Fruit fly (Drosophila melanogaster) whole organism, adult: ENCODE data around the gene rt.
A peak's percentile ranks its signal among the peaks of the same experiment; 100 is the strongest.

Experiments
- CG11617 ChIP-seq: fragments of 200-800 bp; sonication (Bioruptor generic); optimal IDR thresholded peaks from 2 replicates; lab custom pipeline; 2017; ENCODE audit warnings: mild to moderate bottlenecking, missing biosample characterization, missing genetic modification reagents, missing genetic modification characterization
- CG12768 ChIP-seq: fragments of 200-800 bp; sonication (Bioruptor generic); optimal IDR thresholded peaks from 2 replicates; lab custom pipeline; 2017; ENCODE audit warnings: missing biosample characterization, missing genetic modification characterization, mild to moderate bottlenecking, moderate library complexity, missing genetic modification reagents
- CG14711 ChIP-seq: fragments of 200-800 bp; sonication (Bioruptor generic); optimal IDR thresholded peaks from 2 replicates; lab custom pipeline; 2018; ENCODE audit warnings: missing biosample characterization, mild to moderate bottlenecking, missing genetic modification characterization, moderate library complexity
- CG1620 ChIP-seq: fragments of 200-800 bp; sonication (Bioruptor generic); optimal IDR thresholded peaks from 2 replicates; lab custom pipeline; 2016; ENCODE audit warnings: missing biosample characterization, missing genetic modification characterization
- CG33017 ChIP-seq: fragments of 200-800 bp; sonication (Bioruptor generic); optimal IDR thresholded peaks from 2 replicates; lab custom pipeline; 2018; ENCODE audit warnings: missing biosample characterization, mild to moderate bottlenecking, missing genetic modification characterization, moderate library complexity
- CG5204 ChIP-seq: fragments of 200-800 bp; sonication (Bioruptor generic); optimal IDR thresholded peaks from 2 replicates; lab custom pipeline; 2016; ENCODE audit warnings: missing biosample characterization, missing genetic modification characterization
- CG7045 ChIP-seq: fragments of 200-800 bp; sonication (Bioruptor generic); optimal IDR thresholded peaks from 2 replicates; lab custom pipeline; 2017; ENCODE audit warnings: missing biosample characterization, mild to moderate bottlenecking, missing genetic modification characterization
- CG7101 ChIP-seq: fragments of 200-800 bp; sonication (Bioruptor generic); optimal IDR thresholded peaks from 2 replicates; lab custom pipeline; 2018; ENCODE audit warnings: missing biosample characterization, mild to moderate bottlenecking, missing genetic modification characterization, moderate library complexity
- Clk ChIP-seq: fragments of 200-800 bp; sonication (Bioruptor generic); optimal IDR thresholded peaks from 2 replicates; lab custom pipeline; 2017; ENCODE audit warnings: missing biosample characterization, missing genetic modification characterization
- Crg-1 ChIP-seq: fragments of 200-800 bp; sonication (Bioruptor generic); optimal IDR thresholded peaks from 2 replicates; lab custom pipeline; 2016; ENCODE audit warnings: missing biosample characterization, missing genetic modification characterization
- Hr96 ChIP-seq: fragments of 200-800 bp; sonication (Bioruptor generic); optimal IDR thresholded peaks from 2 replicates; lab custom pipeline; 2016; ENCODE audit warnings: missing biosample characterization, missing genetic modification characterization
- Mnt ChIP-seq: fragments of 200-800 bp; sonication (Bioruptor generic); optimal IDR thresholded peaks from 2 replicates; lab custom pipeline; 2016; ENCODE audit warnings: missing biosample characterization, mild to moderate bottlenecking, missing genetic modification characterization
- bab1 ChIP-seq: fragments of 200-800 bp; sonication (Bioruptor generic); optimal IDR thresholded peaks from 3 replicates; lab custom pipeline; 2019; ENCODE audit warnings: missing biosample characterization, mild to moderate bottlenecking, missing genetic modification characterization, moderate library complexity
- cic ChIP-seq: fragments of 200-800 bp; sonication (Bioruptor generic); optimal IDR thresholded peaks from 2 replicates; lab custom pipeline; 2017; ENCODE audit warnings: missing biosample characterization, mild to moderate bottlenecking, missing genetic modification characterization, moderate library complexity
- cnc ChIP-seq, 2 experiments: fragments of >200 bp; optimal IDR thresholded peaks; 2 replicates each; lab custom pipeline; 2017
- kay ChIP-seq: fragments of 200-800 bp; sonication (Bioruptor generic); peaks from one replicate; lab custom pipeline; 2016; ENCODE audit warnings: missing biosample characterization, missing genetic modification characterization, borderline replicate concordance
- ovo ChIP-seq: fragments of 200-800 bp; sonication (Bioruptor generic); optimal IDR thresholded peaks from 2 replicates; lab custom pipeline; 2016; ENCODE audit warnings: missing biosample characterization, missing genetic modification characterization
- pad ChIP-seq: fragments of 200-800 bp; sonication (Bioruptor generic); optimal IDR thresholded peaks from 3 replicates; lab custom pipeline; 2017; ENCODE audit warnings: missing biosample characterization, missing genetic modification characterization, mild to moderate bottlenecking, moderate library complexity, missing genetic modification reagents
- tj ChIP-seq: fragments of 200-800 bp; sonication (Bioruptor generic); optimal IDR thresholded peaks from 3 replicates; lab custom pipeline; 2017; ENCODE audit warnings: missing biosample characterization, mild to moderate bottlenecking, missing genetic modification characterization, moderate library complexity
- toe ChIP-seq: fragments of 200-800 bp; sonication (Bioruptor generic); optimal IDR thresholded peaks from 2 replicates; lab custom pipeline; 2016; ENCODE audit warnings: missing biosample characterization, missing genetic modification characterization

The rt gene

DNA sequence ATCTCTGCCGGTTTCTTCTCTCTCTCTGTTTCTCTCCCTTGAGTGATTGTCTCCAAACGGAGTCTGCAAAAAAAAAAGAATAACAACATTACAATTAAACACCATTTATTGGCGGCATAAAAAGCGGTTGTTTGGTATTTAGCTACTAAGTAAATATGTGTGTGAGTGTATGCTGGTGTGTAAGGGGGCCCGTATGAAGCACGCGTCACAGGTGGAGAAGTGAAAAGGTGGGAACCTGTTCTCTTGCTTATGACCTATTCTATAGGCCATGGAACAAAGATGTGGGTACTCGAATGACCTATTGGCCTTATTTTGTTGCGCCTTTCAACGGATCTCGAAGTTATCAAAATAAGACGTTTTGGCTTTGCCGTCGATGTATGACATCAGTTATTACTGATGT, 1.0 kb upstream of the rt start:
- TF ChIP-seq cnc (optimal IDR thresholded peaks at IDR 0.05; lab: Kevin White, UChicago) (no peak), CG12768 (GFP tag; lab: Kevin White, UChicago) (no peak), CG14711 (tag; lab: Kevin White, UChicago) (no peak), CG33017 (tag; lab: Kevin White, UChicago) (no peak), CG5204 (GFP tag; lab: Kevin White, UChicago) (no peak), Crg-1 (no peak), tj (GFP tag; lab: Kevin White, UChicago) (no peak), Clk (GFP tag; lab: Kevin White, UChicago) (no peak), Mnt (GFP tag; lab: Kevin White, UChicago) (no peak), kay (GFP tag; lab: Kevin White, UChicago) (no peak), pad (GFP tag; lab: Kevin White, UChicago) (no peak), CG7101 (no peak)

DNA sequence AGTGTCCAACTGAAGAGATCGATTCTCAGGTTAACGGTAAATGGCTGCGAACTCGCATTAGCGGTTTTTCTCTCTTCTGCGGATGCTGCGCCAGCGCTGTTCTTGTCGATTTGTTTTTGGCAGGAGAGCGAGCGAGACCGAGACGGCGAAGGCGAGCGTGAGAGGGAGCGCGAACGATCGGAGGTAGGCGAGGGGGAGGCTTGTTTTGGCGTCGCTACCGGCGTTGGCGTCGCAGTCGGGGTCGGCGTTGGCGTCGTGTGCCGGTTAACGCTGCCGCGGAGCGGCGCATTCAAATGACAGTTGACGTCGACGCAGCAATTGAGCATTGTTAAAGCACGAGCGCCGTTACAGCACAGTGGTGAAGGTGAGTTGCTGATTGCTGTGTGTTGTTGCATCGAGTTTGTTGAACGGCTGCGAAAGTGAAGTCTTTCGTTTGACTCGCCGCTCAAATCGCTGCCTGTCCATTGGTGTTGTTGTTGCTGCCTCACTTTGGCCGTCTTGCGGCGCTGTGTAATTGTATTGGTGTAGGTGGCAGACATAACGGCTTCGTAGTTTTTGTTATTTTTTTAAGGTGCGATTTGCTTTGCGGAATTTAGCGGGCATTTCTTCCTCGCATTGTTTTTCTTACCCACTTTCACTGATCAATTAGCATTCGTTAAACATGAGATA, 642 bp downstream of the rt start:
- peak; percentile 85 for TF ChIP-seq pad (GFP tag; lab: Kevin White, UChicago)
- peak; percentile 96 for TF ChIP-seq ovo (GFP tag; lab: Kevin White, UChicago)
- TF ChIP-seq CG5204 (GFP tag; lab: Kevin White, UChicago), result no peak

DNA sequence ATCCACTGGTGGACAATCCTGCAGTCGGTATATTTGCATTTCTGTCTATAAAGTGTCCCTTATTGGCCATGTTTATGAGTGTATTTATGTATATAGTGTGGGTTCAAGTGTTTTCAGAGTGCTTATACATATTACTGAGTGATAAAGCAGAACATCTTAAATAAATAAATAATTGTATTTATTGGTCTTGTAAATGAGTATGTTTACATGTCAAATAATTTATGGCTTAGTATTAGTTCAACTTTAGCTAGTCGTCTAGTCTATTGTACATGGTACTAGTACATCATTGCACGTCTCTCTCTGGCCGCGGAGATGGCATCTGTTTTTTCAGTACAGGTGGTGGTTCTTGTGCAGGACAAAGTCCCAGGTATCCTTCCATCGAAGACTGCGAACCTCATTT, 3.6 kb downstream of the rt start, which contains the start of gene CG32086:
Gene CG32086 (minus strand): TSS at position 101 of the 400 bp plus-strand sequence.
- TF ChIP-seq bab1 (GFP tag; lab: Kevin White, UChicago) (no peak), Hr96 (no peak), ovo (GFP tag; lab: Kevin White, UChicago) (no peak), tj (GFP tag; lab: Kevin White, UChicago) (no peak), Clk (GFP tag; lab: Kevin White, UChicago) (no peak)

DNA sequence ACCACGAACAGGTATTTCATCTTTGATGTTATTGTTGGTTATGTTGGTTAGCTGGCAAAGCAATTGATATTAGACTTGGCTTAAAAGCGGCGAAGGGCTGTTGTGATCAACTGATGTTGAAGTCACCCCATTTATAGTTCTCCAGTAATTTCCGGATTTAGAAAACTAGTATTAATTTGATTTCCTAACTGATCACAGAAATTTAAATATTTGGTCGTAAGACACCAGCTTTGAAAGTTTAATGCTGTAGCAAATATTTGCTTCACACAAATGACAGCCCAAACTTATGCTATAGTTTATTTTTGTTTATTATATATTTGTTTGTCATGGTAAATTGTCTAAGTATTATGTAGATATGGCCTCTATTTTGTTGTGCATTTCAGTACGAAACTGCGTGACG, 5.5 kb downstream of the rt start, which contains the start of gene CG33269:
Gene CG33269 (minus strand): TSS at position 101 of the 400 bp plus-strand sequence.
- TF ChIP-seq cic (GFP tag; lab: Kevin White, UChicago) (no peak), CG33017 (tag; lab: Kevin White, UChicago) (no peak), bab1 (GFP tag; lab: Kevin White, UChicago) (no peak), pad (GFP tag; lab: Kevin White, UChicago) (no peak), CG14711 (tag; lab: Kevin White, UChicago) (no peak), CG1620 (GFP tag; lab: Kevin White, UChicago) (no peak), Mnt (GFP tag; lab: Kevin White, UChicago) (no peak), Hr96 (no peak), CG12768 (GFP tag; lab: Kevin White, UChicago) (no peak), CG11617 (GFP tag; lab: Kevin White, UChicago) (no peak), cnc (optimal IDR thresholded peaks at IDR 0.05; lab: Kevin White, UChicago) (no peak), Clk (GFP tag; lab: Kevin White, UChicago) (no peak), Crg-1 (no peak), CG5204 (GFP tag; lab: Kevin White, UChicago) (no peak), tj (GFP tag; lab: Kevin White, UChicago) (no peak), CG7101 (no peak), CG7045 (GFP tag; lab: Kevin White, UChicago) (no peak), toe (no peak), ovo (GFP tag; lab: Kevin White, UChicago) (no peak)

DNA sequence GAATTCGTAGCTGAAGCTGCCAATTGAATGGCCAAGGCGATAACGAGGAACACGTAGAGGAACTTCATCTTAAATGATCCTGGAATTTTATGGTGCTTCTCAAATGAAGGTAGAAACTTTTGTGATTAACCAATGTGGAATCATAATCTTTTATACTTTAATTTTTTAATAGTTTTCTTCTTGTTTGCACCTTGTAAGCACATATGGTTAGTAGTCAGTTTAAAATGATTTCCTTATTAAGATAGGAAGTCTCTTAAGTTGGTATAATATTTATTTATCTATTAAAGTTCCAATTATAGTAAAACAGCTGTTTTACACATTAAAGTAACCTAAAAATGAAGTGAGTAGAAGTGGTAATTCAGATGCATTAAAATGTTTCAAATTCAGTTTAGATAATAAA, 6.7 kb downstream of the rt start, which contains the start of gene CG43391:
Gene CG43391 (minus strand): TSS at position 101 of the 400 bp plus-strand sequence.
- TF ChIP-seq cic (GFP tag; lab: Kevin White, UChicago) (no peak), cnc (optimal IDR thresholded peaks at IDR 0.05; lab: Kevin White, UChicago) (no peak), CG1620 (GFP tag; lab: Kevin White, UChicago) (no peak), bab1 (GFP tag; lab: Kevin White, UChicago) (no peak), toe (no peak), Clk (GFP tag; lab: Kevin White, UChicago) (no peak), tj (GFP tag; lab: Kevin White, UChicago) (no peak), Mnt (GFP tag; lab: Kevin White, UChicago) (no peak), CG11617 (GFP tag; lab: Kevin White, UChicago) (no peak), CG33017 (tag; lab: Kevin White, UChicago) (no peak), CG12768 (GFP tag; lab: Kevin White, UChicago) (no peak), CG5204 (GFP tag; lab: Kevin White, UChicago) (no peak)

DNA sequence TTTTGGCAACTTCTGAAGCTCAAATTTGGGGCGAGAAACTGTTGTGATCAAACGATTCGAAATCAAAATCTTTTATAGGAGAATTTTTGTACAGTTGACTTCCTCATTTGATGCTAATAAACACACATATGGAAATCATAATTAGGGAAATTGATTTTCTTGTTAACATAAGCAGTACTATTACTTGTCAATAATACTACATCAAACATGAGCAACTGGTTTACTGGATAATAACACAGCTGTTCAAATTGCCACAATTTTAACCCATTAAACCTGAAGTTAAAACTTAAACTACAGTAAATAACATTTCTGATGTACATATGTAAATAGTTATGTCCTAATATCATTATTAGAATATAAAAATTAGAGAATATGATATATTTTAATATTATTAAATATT, 7.7 kb downstream of the rt start, which contains the start of gene CG43390:
Gene CG43390 (minus strand): TSS at position 32 of the 400 bp plus-strand sequence.
- TF ChIP-seq ovo (GFP tag; lab: Kevin White, UChicago) (no peak), cnc (optimal IDR thresholded peaks at IDR 0.05; lab: Kevin White, UChicago) (no peak), CG11617 (GFP tag; lab: Kevin White, UChicago) (no peak), kay (GFP tag; lab: Kevin White, UChicago) (no peak), Mnt (GFP tag; lab: Kevin White, UChicago) (no peak), pad (GFP tag; lab: Kevin White, UChicago) (no peak), Hr96 (no peak), CG12768 (GFP tag; lab: Kevin White, UChicago) (no peak), CG14711 (tag; lab: Kevin White, UChicago) (no peak), CG33017 (tag; lab: Kevin White, UChicago) (no peak), CG7045 (GFP tag; lab: Kevin White, UChicago) (no peak)
